Worm (Caenorhabditis elegans) whole organism, L1 larva: ENCODE results near the gene C36H8.1.
A peak's percentile ranks its signal among the peaks of the same experiment; 100 is the strongest.

Experiments
- C04F5.9 ChIP-seq: sonication (generic microtip); optimal IDR thresholded peaks from 2 replicates; lab custom pipeline; 2016; ENCODE audit warnings: missing genetic modification characterization, missing compliant biosample characterization
- C16A3.4 ChIP-seq: fragments of 150-350 bp; optimal IDR thresholded peaks from 2 replicates; lab custom pipeline; 2014; ENCODE audit warnings: missing biosample characterization, missing genetic modification characterization
- aha-1 ChIP-seq: fragments of 150-350 bp; optimal IDR thresholded peaks from 2 replicates; lab custom pipeline; 2014; ENCODE audit warnings: missing biosample characterization, missing genetic modification characterization
- alr-1 ChIP-seq: fragments of 200-800 bp; sonication (Bioruptor generic); optimal IDR thresholded peaks from 2 replicates; lab custom pipeline; 2018; ENCODE audit warnings: borderline replicate concordance, mild to moderate bottlenecking, missing genetic modification characterization, missing compliant biosample characterization
- aly-2 ChIP-seq: fragments of 150-350 bp; optimal IDR thresholded peaks from 2 replicates; lab custom pipeline; 2014; ENCODE audit warnings: missing biosample characterization, missing genetic modification characterization
- blmp-1 ChIP-seq: fragments of 150-350 bp; optimal IDR thresholded peaks from 2 replicates; lab custom pipeline; 2014; ENCODE audit warnings: missing biosample characterization, missing genetic modification characterization
- ceh-8 ChIP-seq: fragments of 200-800 bp; sonication (Bioruptor generic); optimal IDR thresholded peaks from 2 replicates; lab custom pipeline; 2018; ENCODE audit warnings: mild to moderate bottlenecking, missing genetic modification characterization, moderate library complexity, missing compliant biosample characterization
- ceh-82 ChIP-seq, 3 experiments: fragments of 150-350 bp in 1 of 3; sonication (generic microtip) in 2 of 3; optimal IDR thresholded peaks; 2 replicates each; lab custom pipeline; 2014 to 2017; ENCODE audit warnings: missing biosample characterization in 3 of 3, missing genetic modification characterization in 3 of 3
- ceh-90 ChIP-seq: sonication (generic microtip); optimal IDR thresholded peaks from 2 replicates; lab custom pipeline; 2016; ENCODE audit warnings: missing genetic modification characterization, missing compliant biosample characterization
- dpl-1 ChIP-seq, 3 experiments: fragments of 150-350 bp in 2 of 3; sonication (generic microtip) in 1 of 3; optimal IDR thresholded peaks; 2 replicates each; lab custom pipeline; 2014 to 2017; ENCODE audit warnings: missing biosample characterization in 3 of 3, missing genetic modification characterization in 3 of 3, missing genetic modification reagents in 3 of 3
- dsc-1 ChIP-seq: sonication (generic microtip); optimal IDR thresholded peaks from 2 replicates; lab custom pipeline; 2016; ENCODE audit warnings: mild to moderate bottlenecking, missing genetic modification characterization, missing compliant biosample characterization
- efl-1 ChIP-seq, 4 experiments: fragments of 150-350 bp; optimal IDR thresholded peaks in 3 of 4; peaks in 1 of 4; 1 replicate in 1 of 4; 2 replicates in 3 of 4; lab custom pipeline; 2014; ENCODE audit warnings: missing biosample characterization in 2 of 4, missing genetic modification characterization in 2 of 4, missing genetic modification reagents in 2 of 4
- efl-3 ChIP-seq: fragments of 200-800 bp; sonication (Bioruptor generic); optimal IDR thresholded peaks from 2 replicates; lab custom pipeline; 2018; ENCODE audit warnings: mild to moderate bottlenecking, missing genetic modification characterization, missing compliant biosample characterization
- egl-13 ChIP-seq: sonication (generic microtip); optimal IDR thresholded peaks from 2 replicates; lab custom pipeline; 2016; ENCODE audit warnings: missing genotype, missing genetic modification reagents, missing genetic modification characterization, missing compliant biosample characterization
- elt-2 ChIP-seq: sonication (generic microtip); optimal IDR thresholded peaks from 2 replicates; lab custom pipeline; 2016; ENCODE audit warnings: missing genetic modification characterization, mild to moderate bottlenecking, inconsistent platforms, missing compliant biosample characterization, missing genetic modification reagents
- fkh-4 ChIP-seq: sonication (generic microtip); optimal IDR thresholded peaks from 2 replicates; lab custom pipeline; 2016; ENCODE audit warnings: missing compliant biosample characterization, missing genetic modification characterization, borderline replicate concordance
- fos-1 ChIP-seq: fragments of 150-350 bp; optimal IDR thresholded peaks from 2 replicates; lab custom pipeline; 2014; ENCODE audit warnings: missing biosample characterization, missing genetic modification characterization
- lin-13 ChIP-seq: fragments of 150-350 bp; optimal IDR thresholded peaks from 2 replicates; lab custom pipeline; 2014; ENCODE audit warnings: missing biosample characterization, missing genetic modification reagents, missing genetic modification characterization
- lin-35 ChIP-seq, 2 experiments: fragments of 150-350 bp; optimal IDR thresholded peaks; 2 replicates each; lab custom pipeline; 2014; ENCODE audit warnings: missing biosample characterization in 2 of 2, missing genetic modification characterization in 2 of 2, missing genetic modification reagents in 2 of 2
- lin-39 ChIP-seq: fragments of 150-350 bp; optimal IDR thresholded peaks from 2 replicates; lab custom pipeline; 2014; ENCODE audit warnings: missing biosample characterization, missing genetic modification reagents, missing genetic modification characterization
- lir-3 ChIP-seq: sonication (generic microtip); optimal IDR thresholded peaks from 2 replicates; lab custom pipeline; 2016; ENCODE audit warnings: mild to moderate bottlenecking, missing genetic modification characterization, moderate library complexity, missing compliant biosample characterization; ENCODE audit not compliant: poor library complexity
- mab-9 ChIP-seq: fragments of 200-800 bp; sonication (Bioruptor generic); IDR thresholded peaks from 2 replicates; pipeline ENCODE4 v1.3.6; 2022; ENCODE audit warnings: missing genetic modification reagents, missing genetic modification characterization, missing compliant biosample characterization
- mdl-1 ChIP-seq, 2 experiments: fragments of 150-350 bp; optimal IDR thresholded peaks; 2 replicates each; lab custom pipeline; 2014 to 2017; ENCODE audit warnings: missing biosample characterization in 2 of 2, missing genetic modification characterization in 2 of 2, inconsistent platforms in 1 of 2
- mep-1 ChIP-seq: fragments of 150-350 bp; optimal IDR thresholded peaks from 2 replicates; lab custom pipeline; 2014; ENCODE audit warnings: missing biosample characterization, missing genetic modification characterization
- nhr-12 ChIP-seq: sonication (generic microtip); optimal IDR thresholded peaks from 2 replicates; lab custom pipeline; 2017; ENCODE audit warnings: missing biosample characterization, missing genetic modification characterization
- nhr-20 ChIP-seq: sonication (generic microtip); optimal IDR thresholded peaks from 2 replicates; lab custom pipeline; 2016; ENCODE audit warnings: mild to moderate bottlenecking, missing genetic modification characterization, missing compliant biosample characterization
- nhr-28 ChIP-seq: fragments of 150-350 bp; optimal IDR thresholded peaks from 2 replicates; lab custom pipeline; 2014; ENCODE audit warnings: missing biosample characterization, missing genetic modification characterization
- nhr-71 ChIP-seq: sonication (generic microtip); optimal IDR thresholded peaks from 2 replicates; lab custom pipeline; 2016; ENCODE audit warnings: mild to moderate bottlenecking, missing genetic modification characterization, moderate library complexity, missing compliant biosample characterization
- nhr-77 ChIP-seq: fragments of 150-350 bp; optimal IDR thresholded peaks from 2 replicates; lab custom pipeline; 2014; ENCODE audit warnings: missing biosample characterization, missing genetic modification characterization
- nhr-84 ChIP-seq: sonication (generic microtip); optimal IDR thresholded peaks from 2 replicates; lab custom pipeline; 2017; ENCODE audit warnings: missing biosample characterization, missing genetic modification characterization
- nhr-85 ChIP-seq: sonication (generic microtip); peaks from one replicate; lab custom pipeline; 2016; ENCODE audit warnings: missing genetic modification characterization, inconsistent platforms, missing compliant biosample characterization
- pag-3 ChIP-seq: sonication (generic microtip); optimal IDR thresholded peaks from 2 replicates; lab custom pipeline; 2017; ENCODE audit warnings: missing genetic modification characterization, mild to moderate bottlenecking, missing compliant biosample characterization, antibody characterized with exemption, borderline replicate concordance; ENCODE audit not compliant: insufficient read depth
- pqm-1 ChIP-seq: sonication (generic microtip); optimal IDR thresholded peaks from 3 replicates; lab custom pipeline; 2017; ENCODE audit warnings: missing biosample characterization, missing genetic modification characterization
- sox-4 ChIP-seq: sonication (generic microtip); optimal IDR thresholded peaks from 2 replicates; lab custom pipeline; 2016; ENCODE audit warnings: missing genetic modification characterization, missing compliant biosample characterization
- sptf-1 ChIP-seq: fragments of 150-350 bp; optimal IDR thresholded peaks from 2 replicates; lab custom pipeline; 2014; ENCODE audit warnings: missing biosample characterization, missing genetic modification characterization
- sup-37 ChIP-seq: fragments of 200-800 bp; sonication (Bioruptor generic); optimal IDR thresholded peaks from 2 replicates; lab custom pipeline; 2018; ENCODE audit warnings: mild to moderate bottlenecking, missing genetic modification characterization, missing compliant biosample characterization
- swsn-7 ChIP-seq: sonication (generic microtip); optimal IDR thresholded peaks from 2 replicates; lab custom pipeline; 2016; ENCODE audit warnings: missing genetic modification characterization, missing compliant biosample characterization
- tlp-1 ChIP-seq: fragments of 150-350 bp; optimal IDR thresholded peaks from 2 replicates; lab custom pipeline; 2014; ENCODE audit warnings: missing biosample characterization, missing genetic modification characterization
- unc-98 ChIP-seq: fragments of 200-800 bp; sonication (Bioruptor generic); IDR thresholded peaks from 2 replicates; pipeline ENCODE4 v1.3.6; 2022; ENCODE audit warnings: missing genetic modification characterization, missing compliant biosample characterization
- vab-15 ChIP-seq: sonication (generic microtip); optimal IDR thresholded peaks from 2 replicates; lab custom pipeline; 2017; ENCODE audit warnings: missing genotype, mild to moderate bottlenecking, missing genetic modification characterization, missing compliant biosample characterization
- xbp-1 ChIP-seq: sonication (generic microtip); optimal IDR thresholded peaks from 2 replicates; lab custom pipeline; 2016; ENCODE audit warnings: missing genetic modification characterization, missing compliant biosample characterization
- zag-1 ChIP-seq: fragments of 150-350 bp; optimal IDR thresholded peaks from 2 replicates; lab custom pipeline; 2014; ENCODE audit warnings: missing biosample characterization, missing genetic modification characterization
- ztf-11 ChIP-seq, 2 experiments: sonication (generic microtip); optimal IDR thresholded peaks; 2 replicates each; lab custom pipeline; 2016 to 2017; ENCODE audit warnings: missing genetic modification characterization in 2 of 2, missing biosample characterization in 1 of 2, missing compliant biosample characterization in 1 of 2

C36H8.1 gene

DNA sequence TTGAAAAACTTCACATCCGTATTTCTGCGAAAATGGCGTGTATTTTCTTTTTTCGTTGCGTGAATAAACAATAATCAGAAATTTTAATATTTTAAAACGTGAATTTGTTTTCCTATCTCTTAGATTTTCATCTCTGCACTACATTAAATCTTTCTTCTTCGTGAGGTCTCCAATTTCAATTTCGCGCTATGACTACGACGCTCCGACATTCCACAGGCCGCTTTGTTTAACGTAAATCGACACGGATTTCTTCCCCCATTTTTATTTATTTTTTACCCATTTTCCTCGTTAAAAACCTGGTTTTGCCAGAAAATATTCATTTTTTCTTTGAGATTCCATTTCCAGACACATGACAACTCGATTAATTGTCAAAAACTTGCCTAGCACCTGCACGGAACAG, 20.0 kb downstream of the C36H8.1 start, which contains the start of the genes T23F6.3 and rbd-1 (continued):
- TF ChIP-seq nhr-84 (tag; lab: Kevin White, UChicago) = no peak
- TF ChIP-seq mep-1 (tag; lab: Kevin White, UChicago) = peak; percentile 81
- TF ChIP-seq mdl-1 (tag; optimal IDR thresholded peaks at IDR 0.05; lab: Kevin White, UChicago) = peak in 1 of 2 experiments; percentile 79
- peak; percentile 72 for TF ChIP-seq mab-9 (GFP tag; lab: Robert Waterston, UW)
- TF ChIP-seq elt-2 (tag; lab: Kevin White, UChicago) = peak; percentile 74
- peak; percentile 84 for TF ChIP-seq egl-13 (tag; lab: Kevin White, UChicago)
- peak; percentile 50 for TF ChIP-seq zag-1 (tag; lab: Kevin White, UChicago)
- peak; percentile 82 for TF ChIP-seq nhr-77 (tag; lab: Kevin White, UChicago)
- peak; percentile 90 for TF ChIP-seq aly-2 (tag; lab: Kevin White, UChicago)
- TF ChIP-seq ceh-90 (tag; lab: Kevin White, UChicago) = peak; percentile 65
- peak; percentile 100 for TF ChIP-seq dpl-1 (GFP tag; optimal IDR thresholded peaks at IDR 0.05; lab: Kevin White, UChicago)
- peak; percentile 93 to 96 (median 94) for TF ChIP-seq ceh-82 (tag; optimal IDR thresholded peaks at IDR 0.05; lab: Kevin White, UChicago)
- TF ChIP-seq unc-98 = peak; percentile 43; the same call in 1 of the 2 replicates
- TF ChIP-seq C16A3.4 (tag; lab: Kevin White, UChicago) = peak; percentile 93
- peak; percentile 81 for TF ChIP-seq fkh-4 (tag; lab: Kevin White, UChicago)
- peak in 1 of 2 experiments; percentile 92 for TF ChIP-seq ztf-11 (tag; optimal IDR thresholded peaks at IDR 0.05; lab: Kevin White, UChicago)
- TF ChIP-seq sup-37 (GFP tag; lab: Kevin White, UChicago) = peak; percentile 13
- peak; percentile 89 for TF ChIP-seq xbp-1 (tag; lab: Kevin White, UChicago)
- TF ChIP-seq lin-35 (GFP tag; optimal IDR thresholded peaks at IDR 0.05; lab: Kevin White, UChicago) = peak; percentile 99 to 100
- TF ChIP-seq lin-13 (GFP tag; lab: Kevin White, UChicago) = peak; percentile 82
- peak; percentile 79 for TF ChIP-seq lin-39 (tag; lab: Kevin White, UChicago)
- no peak for TF ChIP-seq tlp-1
- TF ChIP-seq efl-3 (GFP tag; lab: Kevin White, UChicago) = no peak
- TF ChIP-seq dsc-1 (tag; lab: Kevin White, UChicago) = peak; percentile 92
- peak; percentile 96 for TF ChIP-seq nhr-71 (tag; lab: Kevin White, UChicago)
- TF ChIP-seq nhr-28 (tag; lab: Kevin White, UChicago) = no peak
- TF ChIP-seq pqm-1 (tag; lab: Kevin White, UChicago) = no peak
- peak; percentile 88 for TF ChIP-seq lir-3 (tag; lab: Kevin White, UChicago)
- TF ChIP-seq nhr-20 (tag; lab: Kevin White, UChicago) = peak; percentile 95
- TF ChIP-seq ceh-8 (GFP tag; lab: Kevin White, UChicago) = peak; percentile 90
- TF ChIP-seq swsn-7 (tag; lab: Kevin White, UChicago) = peak; percentile 92

DNA sequence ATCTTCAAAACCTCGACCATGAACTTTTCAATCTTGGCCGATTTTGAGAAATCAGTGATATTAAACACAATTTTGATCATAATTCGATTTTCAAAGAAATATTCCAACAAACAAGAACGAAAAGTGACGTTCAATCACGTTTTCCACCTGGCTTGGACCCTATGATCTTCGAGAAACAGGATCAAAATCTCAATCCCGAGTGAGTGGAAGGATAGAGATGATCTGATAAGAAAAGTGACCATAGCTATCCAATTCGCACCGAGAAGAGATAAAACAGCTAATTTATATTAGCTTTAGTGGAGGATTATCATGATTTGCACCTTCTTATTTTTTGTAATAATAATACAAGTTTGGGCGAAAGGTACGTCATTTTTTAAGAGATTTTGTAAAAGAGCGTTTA, 23.5 kb downstream of the C36H8.1 start, which contains the start of gene T23F6.2:
T23F6.2 (plus strand) TSS at position 251 of the 400 bp plus-strand sequence.
- TF ChIP-seq blmp-1 (tag; lab: Kevin White, UChicago) = peak; percentile 68
- no peak for TF ChIP-seq C04F5.9 (tag; lab: Kevin White, UChicago)
- TF ChIP-seq dsc-1 (tag; lab: Kevin White, UChicago) = peak; percentile 15
- TF ChIP-seq, all 84 proteins: peak for 2

ce11 chrIV:12719664-12720063, 24.9 kb downstream of the C36H8.1 start, which contains the start of gene idpp-7:
idpp-7 (plus strand) TSS chrIV:12719964.
- no peak for TF ChIP-seq efl-1 (optimal IDR thresholded peaks at IDR 0.05; lab: Kevin White, UChicago)
- peak in 1 of 2 experiments; percentile 7 for TF ChIP-seq efl-1 (GFP tag; optimal IDR thresholded peaks at IDR 0.05 in 1 of 2; lab: Kevin White, UChicago)
- peak; percentile 41 for TF ChIP-seq nhr-85
- no peak for TF ChIP-seq xbp-1 (tag; lab: Kevin White, UChicago)

- TF ChIP-seq pag-3 (tag; lab: Kevin White, UChicago) (no peak), fos-1 (tag; lab: Kevin White, UChicago) (no peak), alr-1 (no peak), nhr-85 (no peak), aha-1 (tag; lab: Kevin White, UChicago) (no peak), dpl-1 (GFP tag; optimal IDR thresholded peaks at IDR 0.05; lab: Kevin White, UChicago) (no peak), nhr-84 (tag; lab: Kevin White, UChicago) (no peak), sox-4 (tag; lab: Kevin White, UChicago) (no peak), sptf-1 (tag; lab: Kevin White, UChicago) (no peak), nhr-12 (tag; lab: Kevin White, UChicago) (no peak), vab-15 (tag; lab: Kevin White, UChicago) (no peak), aly-2 (tag; lab: Kevin White, UChicago) (no peak)
Measured at ce11 chrIV:12717531-12717930, 27.1 kb downstream of the C36H8.1 start, which contains the start of gene C27D8.1. C27D8.1 (plus strand) TSS chrIV:12717831.
